Worm (Caenorhabditis elegans): ENCODE measurements around the gene B0281.5.

- TF ChIP-seq vab-7 (GFP tag; IDR thresholded peaks at IDR 0.05) (no peak), egl-27 (tag; optimal IDR thresholded peaks at IDR 0.05) (no peak), unc-62 (GFP tag; optimal IDR thresholded peaks at IDR 0.05 in 1 of 2) (no peak), unc-62 (tag; optimal IDR thresholded peaks at IDR 0.05) (no peak), aly-2 (tag; optimal IDR thresholded peaks at IDR 0.05) (no peak), ztf-11 (tag; optimal IDR thresholded peaks at IDR 0.05) (no peak), snpc-4 (tag; optimal IDR thresholded peaks at IDR 0.05) (no peak), nhr-77 (tag; optimal IDR thresholded peaks at IDR 0.05) (no peak), jun-1 (tag; optimal IDR thresholded peaks at IDR 0.05) (no peak), nhr-11 (tag; optimal IDR thresholded peaks at IDR 0.05) (no peak), dmd-9 (GFP tag; IDR thresholded peaks at IDR 0.05) (no peak)
Observed at ce11 chrII:2304575-2304974, 3.8 kb upstream of the B0281.5 start.

Data from whole organism, L4 larva.